Fruit fly (Drosophila melanogaster) whole organism, embryonic: ENCODE results near the gene Hn.
A peak's percentile ranks its signal among the peaks of the same experiment; 100 is the strongest.

Experiments used
- CG18011 ChIP-seq: fragments of 200-800 bp; sonication (Bioruptor generic); optimal IDR thresholded peaks from 2 replicates; lab custom pipeline; 2017; ENCODE audit warnings: missing biosample characterization, missing genetic modification characterization, mild to moderate bottlenecking, moderate library complexity, missing genotype
- CG7786 ChIP-seq: fragments of 200-800 bp; sonication (Bioruptor generic); optimal IDR thresholded peaks from 2 replicates; lab custom pipeline; 2016; ENCODE audit warnings: missing biosample characterization, missing genetic modification characterization
- Hr51 ChIP-seq, 2 experiments: fragments of 200-800 bp; sonication (Bioruptor generic); optimal IDR thresholded peaks; 2 replicates in 1 of 2; 3 replicates in 1 of 2; lab custom pipeline; 2016 to 2018; ENCODE audit warnings: missing biosample characterization in 2 of 2, missing genetic modification characterization in 2 of 2, mild to moderate bottlenecking in 1 of 2, moderate library complexity in 1 of 2
- Spps ChIP-seq: fragments of 200-800 bp; sonication (Bioruptor generic); optimal IDR thresholded peaks from 2 replicates; lab custom pipeline; 2018; ENCODE audit warnings: missing biosample characterization, mild to moderate bottlenecking, missing genetic modification characterization
- amos ChIP-seq: fragments of 200-800 bp; sonication (Bioruptor generic); IDR thresholded peaks from 2 replicates; pipeline ENCODE4 v1.3.6; 2022; ENCODE audit warnings: missing biosample characterization, missing genetic modification characterization; ENCODE audit not compliant: partially characterized antibody
- sd ChIP-seq: fragments of 200-800 bp; sonication (Bioruptor generic); optimal IDR thresholded peaks from 3 replicates; lab custom pipeline; 2018; ENCODE audit warnings: missing biosample characterization, mild to moderate bottlenecking, missing genetic modification characterization, moderate library complexity

DNA sequence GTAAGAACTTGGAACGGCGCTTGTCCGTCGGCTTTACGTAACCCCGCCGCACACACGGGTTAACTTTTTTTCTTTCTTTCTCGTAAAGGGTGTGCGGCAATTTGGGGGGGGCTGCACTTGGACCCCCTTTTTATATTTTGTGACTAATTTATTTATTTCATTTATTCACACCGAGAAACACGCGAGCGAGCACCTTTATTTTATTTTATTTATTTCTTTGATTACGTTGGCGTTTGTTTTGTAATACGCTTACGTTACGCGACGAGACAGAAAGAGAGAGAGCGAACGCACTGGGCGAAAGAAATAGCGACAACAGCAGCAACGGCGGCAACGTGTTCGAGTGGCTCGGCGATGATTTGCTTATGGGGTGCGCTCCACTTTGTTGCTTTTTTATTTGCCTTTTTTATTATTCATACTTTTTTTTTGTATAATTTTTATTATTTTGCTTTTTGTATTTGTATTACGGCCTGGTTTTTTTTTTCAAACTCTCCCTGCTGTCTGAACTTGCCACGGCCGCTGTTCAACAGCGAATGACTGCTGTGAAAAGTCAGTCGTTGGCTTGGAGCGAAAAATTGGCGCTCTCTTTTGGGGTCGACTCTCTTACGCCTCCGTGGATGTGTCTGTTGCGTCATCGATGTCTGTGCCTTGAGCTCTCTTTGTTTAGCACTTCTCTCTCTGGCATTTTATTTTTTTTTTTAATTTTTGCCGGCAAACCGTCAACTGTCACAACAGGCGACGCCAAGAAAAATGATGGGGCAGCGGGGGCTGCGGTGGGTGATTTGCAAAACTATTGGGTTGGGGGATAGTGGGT is 49.2 kb downstream of the Hn start, which contains the start of gene CG32369:
- TF ChIP-seq CG18011 (GFP tag; lab: Kevin White, UChicago) (no peak), Spps (no peak), CG7786 (GFP tag; lab: Kevin White, UChicago) (no peak), Hr51 (GFP tag; optimal IDR thresholded peaks at IDR 0.05; lab: Kevin White, UChicago) (peak in 1 of 2 experiments; percentile 53), sd (tag; lab: Kevin White, UChicago) (peak; percentile 34), amos (GFP tag; lab: Robert Waterston, UW) (no peak; the same call in 1 of the 2 replicates)
